Fruit fly (Drosophila melanogaster): ENCODE measurements around the gene CG11085.

DNA sequence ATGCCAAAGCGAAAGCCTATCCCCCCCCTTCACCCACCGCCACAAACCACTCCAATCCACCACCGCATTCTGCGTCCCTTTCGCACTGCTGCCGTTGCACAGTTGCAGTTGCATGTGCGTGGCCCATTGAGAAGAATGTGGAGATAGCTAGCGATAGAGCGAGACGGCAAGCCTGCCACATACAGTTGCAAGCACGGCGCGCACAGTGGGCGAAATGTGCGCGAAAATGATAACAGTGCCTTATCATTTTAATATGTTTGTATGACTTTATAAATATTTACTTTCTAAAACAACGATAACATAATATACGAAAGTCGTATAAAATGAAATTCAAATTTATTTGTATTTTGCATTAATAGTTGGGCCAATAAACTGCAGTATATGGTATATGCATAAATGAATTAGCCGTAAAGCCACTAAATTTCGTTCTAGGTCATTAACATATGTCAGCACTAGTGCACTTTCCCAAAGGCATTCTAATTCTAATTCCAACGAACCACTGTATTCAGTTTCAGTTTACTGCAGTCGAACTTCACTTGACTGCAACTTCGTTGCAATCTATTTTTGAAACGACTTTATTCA lies 40.2 kb upstream of the CG11085 start:
- TF ChIP-seq dmrt93B (GFP tag; optimal IDR thresholded peaks at IDR 0.05) (peak; percentile 35), pan (optimal IDR thresholded peaks at IDR 0.05) (no peak), dl (GFP tag; optimal IDR thresholded peaks at IDR 0.05; ENCODE audit: insufficient read depth in 1 of 2, partially characterized antibody in 2 of 2) (no peak), Vsx2 (GFP tag; optimal IDR thresholded peaks at IDR 0.05; ENCODE audit: partially characterized antibody) (no peak), Dfd (GFP tag; optimal IDR thresholded peaks at IDR 0.05) (no peak), br (GFP tag; optimal IDR thresholded peaks at IDR 0.05) (peak; percentile 43), Rel (GFP tag; optimal IDR thresholded peaks at IDR 0.05) (no peak), Rel (tag; optimal IDR thresholded peaks at IDR 0.05) (no peak)
